Worm (Caenorhabditis elegans): ENCODE measurements around the gene lido-1.
A peak's percentile ranks its signal among the peaks of the same experiment; 100 is the strongest.

DNA sequence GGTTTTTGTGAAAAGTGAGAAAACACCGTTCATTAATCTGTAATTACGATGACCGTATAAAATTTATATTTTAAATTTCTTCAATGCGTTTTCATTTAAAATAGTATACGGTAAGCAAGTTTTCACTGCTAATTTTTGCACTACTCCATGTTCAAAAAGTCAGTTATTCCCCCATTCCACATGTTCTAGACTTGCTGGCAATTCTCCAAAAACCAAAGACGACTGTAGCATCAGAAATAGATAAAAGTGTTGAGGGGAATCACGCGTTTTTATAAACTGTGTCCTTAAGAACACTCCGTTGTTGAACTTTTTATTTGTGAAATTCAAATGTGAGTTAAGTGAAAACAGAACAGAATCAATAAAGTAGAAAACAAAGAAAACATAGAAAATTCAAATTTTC lies 39.3 kb upstream of the lido-1 start:
- no peak for TF ChIP-seq skn-1 (tag; optimal IDR thresholded peaks at IDR 0.05)
- no peak for TF ChIP-seq gmeb-1 (tag; optimal IDR thresholded peaks at IDR 0.05)
- no peak for TF ChIP-seq blmp-1 (tag; optimal IDR thresholded peaks at IDR 0.05; ENCODE audit: insufficient read depth)
- TF ChIP-seq ztf-11 (tag; optimal IDR thresholded peaks at IDR 0.05) = no peak
- no peak for TF ChIP-seq ztf-1 (GFP tag; conservative IDR thresholded peaks at IDR 0.05)
- no peak for TF ChIP-seq ceh-82 (tag; optimal IDR thresholded peaks at IDR 0.05)
- TF ChIP-seq nhr-11 (tag; optimal IDR thresholded peaks at IDR 0.05) = no peak
- no peak for TF ChIP-seq elt-1 (tag; optimal IDR thresholded peaks at IDR 0.05)
- TF ChIP-seq crh-2 (tag; optimal IDR thresholded peaks at IDR 0.05) = peak; percentile 53
- TF ChIP-seq nhr-23 (tag; optimal IDR thresholded peaks at IDR 0.05) = no peak
- TF ChIP-seq ama-1 (optimal IDR thresholded peaks at IDR 0.05) = no peak
- no peak for TF ChIP-seq nhr-12 (tag; optimal IDR thresholded peaks at IDR 0.05)
- TF ChIP-seq aly-2 (tag; optimal IDR thresholded peaks at IDR 0.05) = no peak
- TF ChIP-seq elt-3 (tag; optimal IDR thresholded peaks at IDR 0.05) = no peak

Measured in whole organism, L2 larva.